Worm (Caenorhabditis elegans): Measurements from ENCODE around the gene spk-1.

ce11 chrIII:9453962-9454361 lies 2.4 kb upstream of the spk-1 start, which contains the start of gene F54C8.7:
- TF ChIP-seq elt-2 (tag; optimal IDR thresholded peaks at IDR 0.05) (no peak), aly-2 (tag; optimal IDR thresholded peaks at IDR 0.05) (no peak)

Data from whole organism, L1 larva.